Worm (Caenorhabditis elegans) whole organism, young adult: ENCODE results near the gene T13C5.6.

Experiments used
- Y53F4B.3 ChIP-seq: fragments of 200-800 bp; sonication (Bioruptor generic); IDR thresholded peaks from 2 replicates; pipeline ENCODE4 v1.3.6; 2022; ENCODE audit warnings: missing genetic modification reagents, missing genetic modification characterization, missing compliant biosample characterization
- gei-17 ChIP-seq: fragments of 200-800 bp; sonication (Bioruptor generic); optimal IDR thresholded peaks from 2 replicates; lab custom pipeline; 2018; ENCODE audit warnings: mild to moderate bottlenecking, missing genetic modification characterization, missing compliant biosample characterization
- hlh-12 ChIP-seq: sonication (generic microtip); optimal IDR thresholded peaks from 2 replicates; lab custom pipeline; 2016; ENCODE audit warnings: missing genetic modification characterization, missing compliant biosample characterization
- lin-35 ChIP-seq, 3 experiments: fragments of 150-350 bp in 2 of 3; sonication (generic microtip) in 1 of 3; optimal IDR thresholded peaks; 2 replicates each; lab custom pipeline; 2014 to 2018; ENCODE audit warnings: missing biosample characterization in 3 of 3, missing genetic modification characterization in 3 of 3, missing genetic modification reagents in 3 of 3
- lin-40 ChIP-seq: sonication (generic microtip); optimal IDR thresholded peaks from 2 replicates; lab custom pipeline; 2016; ENCODE audit warnings: missing genetic modification characterization, mild to moderate bottlenecking, missing compliant biosample characterization, missing genotype, missing genetic modification reagents
- nfya-1 ChIP-seq: sonication (generic microtip); optimal IDR thresholded peaks from 2 replicates; lab custom pipeline; 2017; ENCODE audit warnings: antibody characterized with exemption, missing compliant biosample characterization, missing genetic modification characterization, borderline replicate concordance; ENCODE audit not compliant: insufficient read depth
- pha-4 ChIP-seq: fragments of 150-350 bp; sonication (generic microtip); optimal IDR thresholded peaks from 2 replicates; lab custom pipeline; 2014; ENCODE audit warnings: missing biosample characterization, missing genetic modification reagents, missing genetic modification characterization
- tbp1 ChIP-seq: fragments of 200-800 bp; sonication (Bioruptor generic); optimal IDR thresholded peaks from 2 replicates; lab custom pipeline; 2018; ENCODE audit warnings: mild to moderate bottlenecking, missing genetic modification characterization, missing compliant biosample characterization

- TF ChIP-seq pha-4 (tag; lab: Kevin White, UChicago) = no peak
- TF ChIP-seq hlh-12 = no peak
- no peak for TF ChIP-seq lin-40 (tag; lab: Kevin White, UChicago)
- no peak for TF ChIP-seq gei-17
- TF ChIP-seq nfya-1 (tag; lab: Kevin White, UChicago) = no peak
- no peak for TF ChIP-seq tbp1 (GFP tag; lab: Kevin White, UChicago)
- TF ChIP-seq lin-35 (GFP tag; optimal IDR thresholded peaks at IDR 0.05; lab: Kevin White, UChicago) = no peak
- no peak for TF ChIP-seq Y53F4B.3
These were observed 47.1 kb downstream of the T13C5.6 start, which contains the start of gene odd-2 for ce11 chrX:6160427-6160826.
